Worm (Caenorhabditis elegans) whole organism, L2 larva: ENCODE results near the gene prp-6.

Experiments
- C34F6.9 ChIP-seq: fragments of 150-350 bp; optimal IDR thresholded peaks from 2 replicates; lab custom pipeline; 2014; ENCODE audit warnings: missing biosample characterization, missing genetic modification characterization
- F13H6.1 ChIP-seq: sonication (generic microtip); optimal IDR thresholded peaks from 2 replicates; lab custom pipeline; 2016; ENCODE audit warnings: missing genetic modification characterization, missing compliant biosample characterization
- R02D3.7 ChIP-seq: fragments of 150-350 bp; optimal IDR thresholded peaks from 2 replicates; lab custom pipeline; 2014; ENCODE audit warnings: missing biosample characterization, missing genetic modification characterization
- ZK546.5 ChIP-seq: sonication (generic microtip); optimal IDR thresholded peaks from 2 replicates; lab custom pipeline; 2017; ENCODE audit warnings: missing biosample characterization, missing genetic modification characterization
- alr-1 ChIP-seq: fragments of 150-350 bp; optimal IDR thresholded peaks from 2 replicates; lab custom pipeline; 2014; ENCODE audit warnings: missing biosample characterization, missing genetic modification characterization
- aly-2 ChIP-seq: fragments of 150-350 bp; optimal IDR thresholded peaks from 2 replicates; lab custom pipeline; 2014; ENCODE audit warnings: missing biosample characterization, missing genetic modification characterization
- ama-1 ChIP-seq: fragments of 150-350 bp; optimal IDR thresholded peaks from 2 replicates; lab custom pipeline; 2018; ENCODE audit warnings: inconsistent platforms
- blmp-1 ChIP-seq: sonication (generic microtip); optimal IDR thresholded peaks from 2 replicates; lab custom pipeline; 2017; ENCODE audit warnings: missing genetic modification characterization, mild to moderate bottlenecking, missing compliant biosample characterization, antibody characterized with exemption, moderate library complexity; ENCODE audit not compliant: insufficient read depth
- ceh-82 ChIP-seq: fragments of 150-350 bp; optimal IDR thresholded peaks from 2 replicates; lab custom pipeline; 2014; ENCODE audit warnings: missing biosample characterization, missing genetic modification characterization
- crh-2 ChIP-seq: sonication (generic microtip); optimal IDR thresholded peaks from 2 replicates; lab custom pipeline; 2017; ENCODE audit warnings: missing biosample characterization, missing genetic modification characterization
- egl-27 ChIP-seq: sonication (generic microtip); optimal IDR thresholded peaks from 3 replicates; lab custom pipeline; 2017; ENCODE audit warnings: missing biosample characterization, missing genetic modification reagents, missing genetic modification characterization
- elt-3 ChIP-seq: sonication (generic microtip); optimal IDR thresholded peaks from 2 replicates; lab custom pipeline; 2017; ENCODE audit warnings: missing biosample characterization, missing genetic modification characterization
- fos-1 ChIP-seq: fragments of 150-350 bp; optimal IDR thresholded peaks from 2 replicates; lab custom pipeline; 2014; ENCODE audit warnings: missing biosample characterization, missing genetic modification characterization
- gmeb-1 ChIP-seq: fragments of 150-350 bp; optimal IDR thresholded peaks from 2 replicates; lab custom pipeline; 2014; ENCODE audit warnings: missing biosample characterization, missing genetic modification characterization
- lin-11 ChIP-seq: fragments of 150-350 bp; sonication (generic microtip); optimal IDR thresholded peaks from 2 replicates; lab custom pipeline; 2014; ENCODE audit warnings: missing biosample characterization, missing genetic modification characterization, inconsistent platforms, mixed read lengths
- lin-13 ChIP-seq: fragments of 150-350 bp; optimal IDR thresholded peaks from 2 replicates; lab custom pipeline; 2014; ENCODE audit warnings: missing biosample characterization, missing genetic modification reagents, missing genetic modification characterization
- lin-39 ChIP-seq: fragments of 150-350 bp; optimal IDR thresholded peaks from 2 replicates; lab custom pipeline; 2014; ENCODE audit warnings: missing biosample characterization, missing genetic modification reagents, missing genetic modification characterization
- lsy-2 ChIP-seq, 2 experiments: fragments of 150-350 bp in 1 of 2; sonication (generic microtip) in 1 of 2; optimal IDR thresholded peaks; 2 replicates each; lab custom pipeline; 2014 to 2017; ENCODE audit warnings: missing biosample characterization in 2 of 2, missing genetic modification characterization in 2 of 2
- nhr-10 ChIP-seq: sonication (generic microtip); optimal IDR thresholded peaks from 2 replicates; lab custom pipeline; 2017; ENCODE audit warnings: missing biosample characterization, missing genetic modification characterization
- nhr-11 ChIP-seq: fragments of 150-350 bp; optimal IDR thresholded peaks from 2 replicates; lab custom pipeline; 2014; ENCODE audit warnings: missing biosample characterization, missing genetic modification characterization
- nhr-12 ChIP-seq: fragments of 150-350 bp; optimal IDR thresholded peaks from 2 replicates; lab custom pipeline; 2014; ENCODE audit warnings: missing biosample characterization, missing genetic modification characterization
- nhr-129 ChIP-seq: fragments of 150-350 bp; optimal IDR thresholded peaks from 2 replicates; lab custom pipeline; 2014; ENCODE audit warnings: missing biosample characterization, missing genetic modification characterization
- nhr-23 ChIP-seq: fragments of 150-350 bp; optimal IDR thresholded peaks from 2 replicates; lab custom pipeline; 2014; ENCODE audit warnings: missing biosample characterization, missing genetic modification reagents, missing genetic modification characterization
- nhr-25 ChIP-seq: fragments of 150-350 bp; sonication (generic microtip); optimal IDR thresholded peaks from 3 replicates; lab custom pipeline; 2014; ENCODE audit warnings: missing biosample characterization, missing genetic modification characterization
- nhr-6 ChIP-seq: fragments of 150-350 bp; optimal IDR thresholded peaks from 2 replicates; lab custom pipeline; 2014; ENCODE audit warnings: missing biosample characterization, missing genetic modification characterization
- skn-1 ChIP-seq: sonication (generic microtip); optimal IDR thresholded peaks from 2 replicates; lab custom pipeline; 2017; ENCODE audit warnings: missing biosample characterization, missing genetic modification characterization
- sma-9 ChIP-seq, 2 experiments: fragments of 150-350 bp in 1 of 2; sonication (generic microtip) in 1 of 2; optimal IDR thresholded peaks; 2 replicates each; lab custom pipeline; 2014 to 2016; ENCODE audit warnings: missing genetic modification characterization in 2 of 2, mild to moderate bottlenecking in 1 of 2, missing biosample characterization in 1 of 2, missing compliant biosample characterization in 1 of 2, missing genetic modification reagents in 1 of 2, moderate library complexity in 1 of 2
- snpc-4 ChIP-seq: fragments of 150-350 bp; optimal IDR thresholded peaks from 2 replicates; lab custom pipeline; 2014; ENCODE audit warnings: missing biosample characterization, missing genetic modification characterization
- unc-39 ChIP-seq: fragments of 150-350 bp; optimal IDR thresholded peaks from 2 replicates; lab custom pipeline; 2014; ENCODE audit warnings: missing biosample characterization, missing genetic modification characterization
- unc-55 ChIP-seq: fragments of 150-350 bp; sonication (generic microtip); optimal IDR thresholded peaks from 3 replicates; lab custom pipeline; 2014; ENCODE audit warnings: missing biosample characterization, missing genetic modification reagents, missing genetic modification characterization
- unc-62 ChIP-seq: fragments of 150-350 bp; optimal IDR thresholded peaks from 2 replicates; lab custom pipeline; 2014; ENCODE audit warnings: missing biosample characterization, missing genetic modification reagents, missing genetic modification characterization
- zag-1 ChIP-seq: fragments of 150-350 bp; optimal IDR thresholded peaks from 2 replicates; lab custom pipeline; 2014; ENCODE audit warnings: missing biosample characterization, missing genetic modification characterization
- ztf-1 ChIP-seq: fragments of 200-800 bp; sonication (Bioruptor generic); conservative IDR thresholded peaks from 2 replicates; pipeline ENCODE4 v1.3.6; 2022; ENCODE audit warnings: missing genetic modification characterization, missing compliant biosample characterization
- ztf-4 ChIP-seq: fragments of 150-350 bp; optimal IDR thresholded peaks from 2 replicates; lab custom pipeline; 2014; ENCODE audit warnings: missing biosample characterization, missing genetic modification characterization

The prp-6 gene

ce11 chrV:18022179-18022578 lies at the start of gene prp-6:
TSS of gene prp-6 (plus strand) at chrV:18022479.
- TF ChIP-seq lin-11 (tag; lab: Kevin White, UChicago) (no peak), blmp-1 (tag; lab: Kevin White, UChicago) (no peak), ama-1 (lab: Kevin White, UChicago) (no peak), ceh-82 (tag; lab: Kevin White, UChicago) (no peak), zag-1 (tag; lab: Kevin White, UChicago) (no peak), nhr-23 (tag; lab: Kevin White, UChicago) (no peak), gmeb-1 (tag; lab: Kevin White, UChicago) (no peak), elt-3 (no peak), egl-27 (tag; lab: Kevin White, UChicago) (no peak), ZK546.5 (tag; lab: Kevin White, UChicago) (no peak), R02D3.7 (no peak), sma-9 (GFP tag; optimal IDR thresholded peaks at IDR 0.05; lab: Kevin White, UChicago) (no peak), sma-9 (tag; optimal IDR thresholded peaks at IDR 0.05; lab: Kevin White, UChicago) (no peak), nhr-129 (tag; lab: Kevin White, UChicago) (no peak), lsy-2 (tag; optimal IDR thresholded peaks at IDR 0.05; lab: Kevin White, UChicago) (no peak), nhr-11 (tag; lab: Kevin White, UChicago) (no peak), skn-1 (tag; lab: Kevin White, UChicago) (no peak), ztf-4 (tag; lab: Kevin White, UChicago) (no peak)

ce11 chrV:17978207-17978606 lies 44.1 kb upstream of the prp-6 start:
- TF ChIP-seq sma-9 (GFP tag; optimal IDR thresholded peaks at IDR 0.05; lab: Kevin White, UChicago) = no peak
- no peak for TF ChIP-seq sma-9 (tag; optimal IDR thresholded peaks at IDR 0.05; lab: Kevin White, UChicago)
- no peak for TF ChIP-seq unc-55 (GFP tag; lab: Kevin White, UChicago)
- TF ChIP-seq fos-1 (tag; lab: Kevin White, UChicago) = peak; percentile 53
- TF ChIP-seq crh-2 (tag; lab: Kevin White, UChicago) = peak; percentile 3

- TF ChIP-seq nhr-11 (tag; lab: Kevin White, UChicago) (no peak), fos-1 (tag; lab: Kevin White, UChicago) (no peak), unc-62 (no peak), nhr-10 (tag; lab: Kevin White, UChicago) (no peak), blmp-1 (tag; lab: Kevin White, UChicago) (no peak), unc-55 (GFP tag; lab: Kevin White, UChicago) (no peak), alr-1 (tag; lab: Kevin White, UChicago) (no peak), nhr-23 (tag; lab: Kevin White, UChicago) (no peak), lin-13 (no peak), nhr-12 (tag; lab: Kevin White, UChicago) (no peak), skn-1 (tag; lab: Kevin White, UChicago) (no peak), nhr-6 (tag; lab: Kevin White, UChicago) (no peak), unc-39 (tag; lab: Kevin White, UChicago) (no peak), snpc-4 (tag; lab: Kevin White, UChicago) (no peak), aly-2 (tag; lab: Kevin White, UChicago) (no peak), nhr-129 (tag; lab: Kevin White, UChicago) (no peak), lin-39 (tag; lab: Kevin White, UChicago) (no peak), ama-1 (lab: Kevin White, UChicago) (no peak), zag-1 (tag; lab: Kevin White, UChicago) (no peak)
- TF ChIP-seq, all 48 proteins: peak for 0
Measured at ce11 chrV:17979789-17980188, 42.5 kb upstream of the prp-6 start, which contains the start of gene snx-6. TSS of gene snx-6 (minus strand) at chrV:17980082.

ce11 chrV:17981732-17982131 lies 40.5 kb upstream of the prp-6 start:
- TF ChIP-seq nhr-129 (tag; lab: Kevin White, UChicago) = peak; percentile 45
- TF ChIP-seq crh-2 (tag; lab: Kevin White, UChicago) = peak; percentile 8
- TF ChIP-seq lin-39 (tag; lab: Kevin White, UChicago) = no peak
- TF ChIP-seq lsy-2 (tag; optimal IDR thresholded peaks at IDR 0.05; lab: Kevin White, UChicago) = peak; percentile 95 to 98
- peak; percentile 18 for TF ChIP-seq gmeb-1 (tag; lab: Kevin White, UChicago)
- TF ChIP-seq ztf-1 (GFP tag; lab: Robert Waterston, UW) = no peak
- peak; percentile 4 for TF ChIP-seq lin-13
- TF ChIP-seq ztf-4 (tag; lab: Kevin White, UChicago) = no peak
- no peak for TF ChIP-seq ZK546.5 (tag; lab: Kevin White, UChicago)
- peak; percentile 47 for TF ChIP-seq unc-55 (GFP tag; lab: Kevin White, UChicago)
- TF ChIP-seq nhr-25 (tag; lab: Kevin White, UChicago) = peak; percentile 16
- no peak for TF ChIP-seq nhr-10 (tag; lab: Kevin White, UChicago)
- peak; percentile 1 for TF ChIP-seq F13H6.1 (tag; lab: Kevin White, UChicago)
- TF ChIP-seq C34F6.9 = peak; percentile 41
- peak; percentile 50 for TF ChIP-seq lin-11 (tag; lab: Kevin White, UChicago)
- no peak for TF ChIP-seq nhr-11 (tag; lab: Kevin White, UChicago)
